Worm (Caenorhabditis elegans): Measurements from ENCODE around the gene F46G10.2.

Gene F46G10.2

DNA sequence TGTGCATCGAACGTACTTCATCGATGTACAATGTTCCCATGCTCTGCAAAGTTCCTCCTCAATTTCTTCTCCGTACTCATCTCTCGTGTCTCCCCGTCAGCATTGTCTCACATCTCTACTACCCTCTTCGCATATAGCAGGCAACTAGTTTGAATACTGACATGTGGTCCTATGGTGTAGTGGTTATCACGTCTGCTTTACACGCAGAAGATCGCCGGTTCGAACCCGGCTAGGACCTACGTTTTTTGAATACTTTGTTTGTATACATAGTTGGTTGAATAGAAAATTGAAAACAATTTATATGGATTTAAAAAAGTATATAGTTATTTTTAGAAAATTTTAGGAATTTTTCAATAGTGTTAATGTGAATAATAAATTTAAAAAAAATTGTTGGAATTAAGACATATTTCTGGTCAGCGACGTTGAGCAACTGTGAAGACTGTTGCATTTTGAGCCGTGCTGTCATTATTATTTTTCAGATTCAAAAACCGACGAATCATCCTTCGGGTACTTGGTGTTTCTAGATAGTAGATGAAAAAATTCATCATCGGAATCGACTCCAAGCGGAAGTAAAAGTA is 15.8 kb upstream of the F46G10.2 start (continued):
- TF ChIP-seq lir-3 (tag; optimal IDR thresholded peaks at IDR 0.05) (peak; percentile 89), nhr-42 (GFP tag; IDR thresholded peaks at IDR 0.05) (peak; percentile 77), nhr-48 (tag; optimal IDR thresholded peaks at IDR 0.05) (peak; percentile 78), lim-7 (GFP tag; IDR thresholded peaks at IDR 0.05) (peak; percentile 98), egl-27 (tag; optimal IDR thresholded peaks at IDR 0.05) (no peak), php-3 (GFP tag; IDR thresholded peaks at IDR 0.05) (peak; percentile 87), zfp-2 (tag; optimal IDR thresholded peaks at IDR 0.05) (peak; percentile 69), hlh-30 (tag; optimal IDR thresholded peaks at IDR 0.05; ENCODE audit: insufficient read depth) (peak; percentile 83), ces-1 (GFP tag; optimal IDR thresholded peaks at IDR 0.05) (peak; percentile 23), gei-8 (GFP tag; optimal IDR thresholded peaks at IDR 0.05) (peak; percentile 74), madf-9 (GFP tag; conservative IDR thresholded peaks at IDR 0.05) (peak; percentile 92), mdt-29 (GFP tag; IDR thresholded peaks at IDR 0.05) (peak; percentile 90), T20F7.1 (GFP tag; optimal IDR thresholded peaks at IDR 0.05) (peak; percentile 81), lin-39 (tag; optimal IDR thresholded peaks at IDR 0.05) (no peak), R02D3.7 (tag; optimal IDR thresholded peaks at IDR 0.05) (no peak), Y75B8A.6 (GFP tag; IDR thresholded peaks at IDR 0.05) (peak; percentile 96), F49E8.2 (tag; optimal IDR thresholded peaks at IDR 0.05; ENCODE audit: borderline replicate concordance) (peak; percentile 87), F10B5.3 (tag; optimal IDR thresholded peaks at IDR 0.05) (peak; percentile 82), nhr-6 (tag; optimal IDR thresholded peaks at IDR 0.05) (peak; percentile 63), vab-7 (GFP tag; IDR thresholded peaks at IDR 0.05) (peak; percentile 98), ceh-62 (tag; optimal IDR thresholded peaks at IDR 0.05) (no peak), madf-5 (GFP tag; IDR thresholded peaks at IDR 0.05) (peak; percentile 87 to 97), nhr-11 (tag; optimal IDR thresholded peaks at IDR 0.05) (peak; percentile 60), rbr-2 (tag; optimal IDR thresholded peaks at IDR 0.05) (peak; percentile 90), lin-13 (GFP tag; optimal IDR thresholded peaks at IDR 0.05) (peak; percentile 56), arid-1 (GFP tag; conservative IDR thresholded peaks at IDR 0.05) (peak; percentile 91), Y105C5A.15 (GFP tag; IDR thresholded peaks at IDR 0.05) (peak; percentile 88; the same call in 1 of the 2 replicates), daf-8 (GFP tag; IDR thresholded peaks at IDR 0.05) (peak; percentile 82; the same call in 1 of the 2 replicates), cey-2 (tag; optimal IDR thresholded peaks at IDR 0.05; ENCODE audit: borderline replicate concordance, insufficient read depth) (peak; percentile 20), dmd-8 (GFP tag; IDR thresholded peaks at IDR 0.05) (peak; percentile 97), tra-1 (GFP tag; IDR thresholded peaks at IDR 0.05) (peak; percentile 96), unc-130 (GFP tag; optimal IDR thresholded peaks at IDR 0.05) (peak; percentile 81), pqm-1 (tag; optimal IDR thresholded peaks at IDR 0.05) (no peak), nhr-111 (GFP tag; optimal IDR thresholded peaks at IDR 0.05) (peak; percentile 85), F44E2.7 (GFP tag; IDR thresholded peaks at IDR 0.05) (peak; percentile 94), lin-1 (GFP tag; IDR thresholded peaks at IDR 0.05) (peak; percentile 89), ceh-44 (GFP tag; IDR thresholded peaks at IDR 0.05) (peak; percentile 87), unc-39 (tag; optimal IDR thresholded peaks at IDR 0.05) (no peak), jun-1 (tag; optimal IDR thresholded peaks at IDR 0.05) (peak; percentile 43), attf-4 (tag; optimal IDR thresholded peaks at IDR 0.05) (no peak), saeg-2 (GFP tag; IDR thresholded peaks at IDR 0.05) (peak; percentile 72), aly-2 (tag; optimal IDR thresholded peaks at IDR 0.05) (no peak), Y5F2A.4 (GFP tag; optimal IDR thresholded peaks at IDR 0.05) (peak; percentile 81), F26F4.8 (GFP tag; conservative IDR thresholded peaks at IDR 0.05) (peak; percentile 80), zfp-3 (GFP tag; conservative IDR thresholded peaks at IDR 0.05) (peak; percentile 85), daf-16 (GFP tag; optimal IDR thresholded peaks at IDR 0.05) (peak; percentile 87 to 97), daf-16 (tag; optimal IDR thresholded peaks at IDR 0.05) (peak; percentile 89), sdz-12 (GFP tag; optimal IDR thresholded peaks at IDR 0.05) (peak; percentile 90), snpc-1.2 (GFP tag; IDR thresholded peaks at IDR 0.05) (peak; percentile 92), daf-19 (GFP tag; conservative IDR thresholded peaks at IDR 0.05) (peak; percentile 97), snpc-4 (tag; optimal IDR thresholded peaks at IDR 0.05) (no peak)
